Worm (Caenorhabditis elegans) whole organism, L1 larva: ENCODE measurements around the gene gcy-27.

ENCODE experiments used
- egl-27 ChIP-seq, 2 experiments: fragments of 150-350 bp in 1 of 2; sonication (generic microtip); optimal IDR thresholded peaks; 3 replicates each; lab custom pipeline; 2017 to 2018; ENCODE audit warnings: missing biosample characterization in 2 of 2, missing genetic modification characterization in 2 of 2, missing genetic modification reagents in 2 of 2
- elt-2 ChIP-seq: sonication (generic microtip); optimal IDR thresholded peaks from 2 replicates; lab custom pipeline; 2016; ENCODE audit warnings: missing genetic modification characterization, mild to moderate bottlenecking, inconsistent platforms, missing compliant biosample characterization, missing genetic modification reagents
- jun-1 ChIP-seq: fragments of 150-350 bp; optimal IDR thresholded peaks from 2 replicates; lab custom pipeline; 2014; ENCODE audit warnings: missing biosample characterization, missing genetic modification reagents, missing genetic modification characterization
- lin-14 ChIP-seq: fragments of 200-800 bp; sonication (Bioruptor generic); optimal IDR thresholded peaks from 2 replicates; lab custom pipeline; 2018; ENCODE audit warnings: mild to moderate bottlenecking, missing genetic modification characterization, moderate library complexity, missing compliant biosample characterization
- lin-39 ChIP-seq: fragments of 150-350 bp; optimal IDR thresholded peaks from 2 replicates; lab custom pipeline; 2014; ENCODE audit warnings: missing biosample characterization, missing genetic modification reagents, missing genetic modification characterization
- nhr-12 ChIP-seq: sonication (generic microtip); optimal IDR thresholded peaks from 2 replicates; lab custom pipeline; 2017; ENCODE audit warnings: missing biosample characterization, missing genetic modification characterization
- nhr-90 ChIP-seq: sonication (generic microtip); optimal IDR thresholded peaks from 2 replicates; lab custom pipeline; 2016; ENCODE audit warnings: mild to moderate bottlenecking, missing genetic modification characterization, missing compliant biosample characterization; ENCODE audit not compliant: poor library complexity
- rnt-1 ChIP-seq: sonication (generic microtip); optimal IDR thresholded peaks from 2 replicates; lab custom pipeline; 2016; ENCODE audit warnings: mild to moderate bottlenecking, missing genetic modification characterization, moderate library complexity, missing compliant biosample characterization
- snpc-4 ChIP-seq: fragments of 150-350 bp; optimal IDR thresholded peaks from 2 replicates; lab custom pipeline; 2014; ENCODE audit warnings: missing biosample characterization, missing genetic modification characterization
- snu-23 ChIP-seq: sonication (generic microtip); optimal IDR thresholded peaks from 2 replicates; lab custom pipeline; 2016; ENCODE audit warnings: missing genetic modification characterization, missing compliant biosample characterization
- swsn-7 ChIP-seq: sonication (generic microtip); optimal IDR thresholded peaks from 2 replicates; lab custom pipeline; 2016; ENCODE audit warnings: missing genetic modification characterization, missing compliant biosample characterization
- unc-62 ChIP-seq: fragments of 150-350 bp; optimal IDR thresholded peaks from 2 replicates; lab custom pipeline; 2014; ENCODE audit warnings: missing biosample characterization, missing genetic modification reagents, missing genetic modification characterization
- unc-86 ChIP-seq: sonication (generic microtip); optimal IDR thresholded peaks from 2 replicates; lab custom pipeline; 2016; ENCODE audit warnings: missing genetic modification characterization, missing compliant biosample characterization
- ztf-4 ChIP-seq: fragments of 150-350 bp; optimal IDR thresholded peaks from 2 replicates; lab custom pipeline; 2014; ENCODE audit warnings: missing biosample characterization, missing genetic modification characterization

DNA sequence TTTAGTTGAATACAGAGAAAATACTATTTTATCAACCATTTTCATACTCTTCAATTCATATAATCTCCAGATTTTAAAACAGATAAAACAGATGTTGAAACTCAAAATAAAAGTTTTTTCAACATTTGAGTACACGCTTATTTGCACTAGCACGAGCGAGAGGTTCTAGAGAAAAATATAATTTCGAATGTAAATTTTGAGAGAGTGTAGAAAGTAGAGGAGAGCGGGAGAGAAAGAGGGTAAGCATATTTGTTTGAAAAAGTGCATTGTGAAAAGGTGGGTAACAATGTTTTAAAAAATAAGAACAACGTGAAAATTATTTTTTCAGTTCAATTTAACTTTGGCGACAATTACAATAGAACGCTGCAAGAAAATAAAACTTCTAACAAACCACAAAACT lies 31.4 kb upstream of the gcy-27 start:
- no peak for TF ChIP-seq snpc-4 (tag; lab: Kevin White, UChicago)
- no peak for TF ChIP-seq nhr-12
- no peak for TF ChIP-seq swsn-7 (tag; lab: Kevin White, UChicago)
- TF ChIP-seq elt-2, result no peak
- TF ChIP-seq lin-14 (GFP tag; lab: Kevin White, UChicago), result peak; percentile 42
- TF ChIP-seq snu-23 (GFP tag; lab: Kevin White, UChicago), result no peak
- no peak for TF ChIP-seq rnt-1 (tag; lab: Kevin White, UChicago)
- no peak for TF ChIP-seq jun-1 (tag; lab: Kevin White, UChicago)
- TF ChIP-seq unc-86 (tag; lab: Kevin White, UChicago), result no peak
- TF ChIP-seq unc-62 (GFP tag; lab: Kevin White, UChicago), result no peak
- no peak for TF ChIP-seq egl-27 (tag; optimal IDR thresholded peaks at IDR 0.05; lab: Kevin White, UChicago)
- no peak for TF ChIP-seq lin-39
- TF ChIP-seq ztf-4 (tag; lab: Kevin White, UChicago), result no peak
- TF ChIP-seq nhr-90 (tag; lab: Kevin White, UChicago), result no peak
